Fruit fly (Drosophila melanogaster) Kc167 (cell line): ENCODE data around the gene CG10005.

ENCODE experiments used
- Myc ChIP-seq: fragments of >200 bp; optimal IDR thresholded peaks from 2 replicates; lab custom pipeline; 2017; ENCODE audit warnings: missing external identifiers
- Sin3A ChIP-seq: fragments of >200 bp; optimal IDR thresholded peaks from 2 replicates; lab custom pipeline; 2018; ENCODE audit warnings: missing external identifiers
- h ChIP-seq: fragments of >200 bp; optimal IDR thresholded peaks from 3 replicates; lab custom pipeline; 2018; ENCODE audit warnings: missing external identifiers
- insv ChIP-seq: fragments of >200 bp; optimal IDR thresholded peaks from 3 replicates; lab custom pipeline; 2018; ENCODE audit warnings: missing external identifiers
- psq ChIP-seq: fragments of >200 bp; optimal IDR thresholded peaks from 2 replicates; lab custom pipeline; 2017; ENCODE audit warnings: missing external identifiers
- ttk ChIP-seq: sonication (Bioruptor generic); optimal IDR thresholded peaks from 2 replicates; lab custom pipeline; 2017; ENCODE audit warnings: missing external identifiers

Gene CG10005

dm6 chr3R:11947079-11947869, 29.7 kb downstream of the CG10005 start:
- no peak for TF ChIP-seq ttk (lab: Kevin White, UChicago)
- TF ChIP-seq insv (lab: Kevin White, UChicago): no peak
- TF ChIP-seq h (lab: Kevin White, UChicago): no peak
- no peak for TF ChIP-seq Myc
- no peak for TF ChIP-seq psq (lab: Kevin White, UChicago)
- no peak for TF ChIP-seq Sin3A (lab: Kevin White, UChicago)

dm6 chr3R:11945450-11946317, 31.3 kb downstream of the CG10005 start:
- no peak for TF ChIP-seq psq (lab: Kevin White, UChicago)

- TF ChIP-seq psq (lab: Kevin White, UChicago): no peak
These were observed 35.9 kb downstream of the CG10005 start for dm6 chr3R:11941116-11941515.

dm6 chr3R:11937427-11938114, 39.4 kb downstream of the CG10005 start:
- TF ChIP-seq insv (lab: Kevin White, UChicago) (no peak), psq (lab: Kevin White, UChicago) (no peak), ttk (lab: Kevin White, UChicago) (no peak), h (lab: Kevin White, UChicago) (no peak), Myc (no peak), Sin3A (lab: Kevin White, UChicago) (no peak)

- TF ChIP-seq insv (lab: Kevin White, UChicago): no peak
- no peak for TF ChIP-seq psq (lab: Kevin White, UChicago)
- TF ChIP-seq ttk (lab: Kevin White, UChicago): no peak
- no peak for TF ChIP-seq Myc
- TF ChIP-seq Sin3A (lab: Kevin White, UChicago): no peak
- no peak for TF ChIP-seq h (lab: Kevin White, UChicago)
These were observed 43.1 kb downstream of the CG10005 start for dm6 chr3R:11933903-11934302.

- no peak for TF ChIP-seq h (lab: Kevin White, UChicago)
- TF ChIP-seq psq (lab: Kevin White, UChicago): no peak
- TF ChIP-seq insv (lab: Kevin White, UChicago): no peak
- no peak for TF ChIP-seq ttk (lab: Kevin White, UChicago)
- no peak for TF ChIP-seq Myc
- TF ChIP-seq Sin3A (lab: Kevin White, UChicago): no peak
These were observed 46.0 kb downstream of the CG10005 start, which contains the start of gene CG14731 for dm6 chr3R:11930962-11931361. CG14731 (plus strand) TSS chr3R:11931262.
